Worm (Caenorhabditis elegans) whole organism, midembryonic: ENCODE measurements around the gene nspb-1.

Experiments used
- T22C8.4 ChIP-seq: fragments of 200-800 bp; sonication (Bioruptor generic); IDR thresholded peaks from 2 replicates; pipeline ENCODE4 v1.3.6; 2022; ENCODE audit warnings: missing genetic modification characterization, missing compliant biosample characterization
- tab-1 ChIP-seq: fragments of 200-800 bp; sonication (Bioruptor generic); IDR thresholded peaks from 2 replicates; pipeline ENCODE4 v1.3.6; 2022; ENCODE audit warnings: missing genetic modification characterization, missing compliant biosample characterization

ce11 chrIV:6634789-6635188 lies 43.9 kb upstream of the nspb-1 start, which contains the start of gene metl-13:
- TF ChIP-seq T22C8.4 (GFP tag; lab: Robert Waterston, UW) = no peak
- TF ChIP-seq tab-1 (GFP tag; lab: Robert Waterston, UW) = no peak
